Worm (Caenorhabditis elegans) whole organism, mixed stage, embryonic: ENCODE data around the gene C36C5.14.

Source experiments
- ces-1 ChIP-seq: fragments of 150-350 bp; optimal IDR thresholded peaks from 2 replicates; lab custom pipeline; 2014; ENCODE audit warnings: missing biosample characterization, missing genetic modification reagents, missing genetic modification characterization
- lsy-2 ChIP-seq: fragments of 150-350 bp; optimal IDR thresholded peaks from 2 replicates; lab custom pipeline; 2014; ENCODE audit warnings: missing biosample characterization, missing genetic modification characterization
- nhr-76 ChIP-seq: sonication (generic microtip); optimal IDR thresholded peaks from 2 replicates; lab custom pipeline; 2017; ENCODE audit warnings: missing biosample characterization, missing genetic modification characterization
- unc-120 ChIP-seq: sonication (generic microtip); optimal IDR thresholded peaks from 2 replicates; lab custom pipeline; 2017; ENCODE audit warnings: missing genetic modification characterization, missing compliant biosample characterization; ENCODE audit not compliant: poor library complexity, severe bottlenecking
- unc-62 ChIP-seq: fragments of 150-350 bp; optimal IDR thresholded peaks from 2 replicates; lab custom pipeline; 2014; ENCODE audit warnings: missing biosample characterization, missing genetic modification reagents, missing genetic modification characterization

ce11 chrV:3122403-3122802 is 42.9 kb downstream of the C36C5.14 start:
- TF ChIP-seq lsy-2 (tag; lab: Kevin White, UChicago) (no peak), nhr-76 (no peak), unc-62 (GFP tag; lab: Kevin White, UChicago) (no peak), ces-1 (no peak), unc-120 (tag; lab: Kevin White, UChicago) (no peak)
